Worm (Caenorhabditis elegans) whole organism, early embryonic: Measurements from ENCODE around the gene M151.3.

ENCODE experiments used
- B0310.2 ChIP-seq: sonication (generic microtip); optimal IDR thresholded peaks from 2 replicates; lab custom pipeline; 2016; ENCODE audit warnings: mild to moderate bottlenecking, missing genetic modification characterization, missing compliant biosample characterization
- ama-1 ChIP-seq: fragments of 150-350 bp; optimal IDR thresholded peaks from 2 replicates; lab custom pipeline; 2014
- ets-7 ChIP-seq: sonication (generic microtip); optimal IDR thresholded peaks from 2 replicates; lab custom pipeline; 2016; ENCODE audit warnings: missing genotype, missing genetic modification characterization, missing compliant biosample characterization
- hmg-4 ChIP-seq: fragments of 200-800 bp; sonication (Bioruptor generic); optimal IDR thresholded peaks from 2 replicates; lab custom pipeline; 2018; ENCODE audit warnings: mild to moderate bottlenecking, missing genetic modification characterization, missing compliant biosample characterization
- pes-1 ChIP-seq: fragments of 200-800 bp; sonication (Bioruptor generic); IDR thresholded peaks from 2 replicates; pipeline ENCODE4 v1.3.6; 2022; ENCODE audit warnings: missing genetic modification reagents, missing genetic modification characterization, missing compliant biosample characterization
- sea-1 ChIP-seq: fragments of 200-800 bp; sonication (Bioruptor generic); conservative IDR thresholded peaks from 2 replicates; pipeline ENCODE4 v1.3.6; 2022; ENCODE audit warnings: missing genetic modification characterization, missing compliant biosample characterization
- tbx-11 ChIP-seq: fragments of 200-800 bp; sonication (Bioruptor generic); IDR thresholded peaks from 2 replicates; pipeline ENCODE4 v1.3.6; 2022; ENCODE audit warnings: missing genetic modification characterization, missing compliant biosample characterization
- tbx-37 ChIP-seq: fragments of 200-800 bp; sonication (Bioruptor generic); conservative IDR thresholded peaks from 2 replicates; pipeline ENCODE4 v1.3.6; 2022; ENCODE audit warnings: missing genetic modification reagents, missing genetic modification characterization, missing compliant biosample characterization

- TF ChIP-seq tbx-11 (no peak), sea-1 (GFP tag; lab: Robert Waterston, UW) (no peak), ama-1 (lab: Kevin White, UChicago) (no peak), ets-7 (no peak), hmg-4 (GFP tag; lab: Kevin White, UChicago) (no peak), B0310.2 (no peak), pes-1 (no peak), tbx-37 (GFP tag; lab: Robert Waterston, UW) (no peak)
These were observed at the start of gene M151.3 for ce11 chrII:3626872-3627271.
